Worm (Caenorhabditis elegans): ENCODE data around the gene spe-36.

ce11 chrIV:11636409-11636723, 44.3 kb upstream of the spe-36 start, which contains the start of gene F58B3.6:
- TF ChIP-seq lin-39 (tag; optimal IDR thresholded peaks at IDR 0.05) (no peak), unc-62 (GFP tag; optimal IDR thresholded peaks at IDR 0.05 in 1 of 2) (no peak), unc-62 (tag; optimal IDR thresholded peaks at IDR 0.05) (no peak), zip-2 (tag; optimal IDR thresholded peaks at IDR 0.05) (no peak), nhr-77 (tag; optimal IDR thresholded peaks at IDR 0.05) (no peak), T20F7.1 (GFP tag; optimal IDR thresholded peaks at IDR 0.05) (no peak), ces-1 (GFP tag; optimal IDR thresholded peaks at IDR 0.05) (no peak), lin-15B (tag; optimal IDR thresholded peaks at IDR 0.05) (no peak)
